Worm (Caenorhabditis elegans) whole organism, mixed stage, embryonic: ENCODE results near the gene F19B2.7.

Experiments used
- M03D4.4 ChIP-seq: sonication (generic microtip); optimal IDR thresholded peaks from 2 replicates; lab custom pipeline; 2017; ENCODE audit warnings: mild to moderate bottlenecking, missing genetic modification characterization, missing compliant biosample characterization
- blmp-1 ChIP-seq: fragments of 150-350 bp; optimal IDR thresholded peaks from 2 replicates; lab custom pipeline; 2014; ENCODE audit warnings: missing biosample characterization, missing genetic modification characterization
- ceh-39 ChIP-seq: fragments of 150-350 bp; optimal IDR thresholded peaks from 2 replicates; lab custom pipeline; 2014; ENCODE audit warnings: missing biosample characterization, missing genetic modification characterization
- ces-1 ChIP-seq: fragments of 150-350 bp; optimal IDR thresholded peaks from 2 replicates; lab custom pipeline; 2014; ENCODE audit warnings: missing biosample characterization, missing genetic modification reagents, missing genetic modification characterization
- drap-1 ChIP-seq: fragments of 200-800 bp; sonication (Bioruptor generic); optimal IDR thresholded peaks from 3 replicates; lab custom pipeline; 2018; ENCODE audit warnings: mild to moderate bottlenecking, missing genetic modification characterization, missing compliant biosample characterization
- elt-1 ChIP-seq: sonication (generic microtip); optimal IDR thresholded peaks from 2 replicates; lab custom pipeline; 2017; ENCODE audit warnings: missing genetic modification characterization, mild to moderate bottlenecking, missing compliant biosample characterization, antibody characterized with exemption, moderate library complexity, borderline replicate concordance; ENCODE audit not compliant: insufficient read depth
- elt-3 ChIP-seq: fragments of 150-350 bp; optimal IDR thresholded peaks from 2 replicates; lab custom pipeline; 2014; ENCODE audit warnings: missing biosample characterization, missing genetic modification characterization
- flh-1 ChIP-seq: fragments of 200-800 bp; sonication (Bioruptor generic); optimal IDR thresholded peaks from 2 replicates; lab custom pipeline; 2018; ENCODE audit warnings: mild to moderate bottlenecking, missing genetic modification characterization, moderate library complexity, missing compliant biosample characterization
- ham-2 ChIP-seq: fragments of 200-800 bp; sonication (Bioruptor generic); optimal IDR thresholded peaks from 2 replicates; lab custom pipeline; 2018; ENCODE audit warnings: mild to moderate bottlenecking, missing genetic modification characterization, missing compliant biosample characterization
- lin-32 ChIP-seq: fragments of 200-800 bp; sonication (Bioruptor generic); optimal IDR thresholded peaks from 2 replicates; lab custom pipeline; 2018; ENCODE audit warnings: mild to moderate bottlenecking, missing genetic modification characterization, missing compliant biosample characterization
- lsy-2 ChIP-seq: fragments of 150-350 bp; optimal IDR thresholded peaks from 2 replicates; lab custom pipeline; 2014; ENCODE audit warnings: missing biosample characterization, missing genetic modification characterization
- mab-5 ChIP-seq: fragments of 150-350 bp; optimal IDR thresholded peaks from 2 replicates; lab custom pipeline; 2014; ENCODE audit warnings: missing biosample characterization, missing genetic modification characterization
- mep-1 ChIP-seq: fragments of 150-350 bp; optimal IDR thresholded peaks from 2 replicates; lab custom pipeline; 2017; ENCODE audit warnings: missing biosample characterization, missing genetic modification reagents, missing genetic modification characterization, inconsistent platforms
- mls-2 ChIP-seq: sonication (generic microtip); optimal IDR thresholded peaks from 2 replicates; lab custom pipeline; 2016; ENCODE audit warnings: mild to moderate bottlenecking, missing genetic modification characterization, moderate library complexity, missing compliant biosample characterization
- nhr-12 ChIP-seq: fragments of 150-350 bp; optimal IDR thresholded peaks from 2 replicates; lab custom pipeline; 2014; ENCODE audit warnings: missing biosample characterization, missing genetic modification characterization
- nhr-2 ChIP-seq: fragments of 150-350 bp; optimal IDR thresholded peaks from 2 replicates; lab custom pipeline; 2014; ENCODE audit warnings: missing biosample characterization, missing genetic modification characterization
- pha-4 ChIP-seq: fragments of 150-350 bp; optimal IDR thresholded peaks from 2 replicates; lab custom pipeline; 2018; ENCODE audit warnings: missing biosample characterization, missing genetic modification reagents, missing genetic modification characterization
- sem-2 ChIP-seq: fragments of 200-800 bp; sonication (Bioruptor generic); optimal IDR thresholded peaks from 2 replicates; lab custom pipeline; 2018; ENCODE audit warnings: mild to moderate bottlenecking, missing genetic modification characterization, missing compliant biosample characterization
- snpc-4 ChIP-seq: fragments of 150-350 bp; optimal IDR thresholded peaks from 2 replicates; lab custom pipeline; 2014; ENCODE audit warnings: missing biosample characterization, missing genetic modification characterization
- sptf-1 ChIP-seq: sonication (generic microtip); optimal IDR thresholded peaks from 2 replicates; lab custom pipeline; 2017; ENCODE audit warnings: mild to moderate bottlenecking, missing genetic modification characterization, moderate library complexity, missing compliant biosample characterization
- tbx-8 ChIP-seq: fragments of 200-800 bp; sonication (Bioruptor generic); optimal IDR thresholded peaks from 2 replicates; lab custom pipeline; 2018; ENCODE audit warnings: mild to moderate bottlenecking, missing genetic modification characterization, moderate library complexity, missing compliant biosample characterization
- unc-120 ChIP-seq: sonication (generic microtip); optimal IDR thresholded peaks from 2 replicates; lab custom pipeline; 2017; ENCODE audit warnings: missing genetic modification characterization, missing compliant biosample characterization; ENCODE audit not compliant: poor library complexity, severe bottlenecking
- unc-39 ChIP-seq: fragments of 150-350 bp; optimal IDR thresholded peaks from 2 replicates; lab custom pipeline; 2014; ENCODE audit warnings: missing biosample characterization, missing genetic modification characterization
- unc-62 ChIP-seq: fragments of 150-350 bp; optimal IDR thresholded peaks from 2 replicates; lab custom pipeline; 2014; ENCODE audit warnings: missing biosample characterization, missing genetic modification reagents, missing genetic modification characterization
- zip-8 ChIP-seq: fragments of 150-350 bp; optimal IDR thresholded peaks from 2 replicates; lab custom pipeline; 2014; ENCODE audit warnings: missing biosample characterization, missing genetic modification characterization
- ztf-11 ChIP-seq: fragments of 150-350 bp; optimal IDR thresholded peaks from 2 replicates; lab custom pipeline; 2014; ENCODE audit warnings: missing biosample characterization, missing genetic modification characterization

F19B2.7 gene

ce11 chrV:20171941-20172340, 20.4 kb downstream of the F19B2.7 start, which contains the start of gene srw-39:
TSS of gene srw-39 (minus strand) at chrV:20172041.
- TF ChIP-seq blmp-1: no peak

- TF ChIP-seq zip-8 (tag; lab: Kevin White, UChicago) (peak; percentile 98), lsy-2 (no peak)
- TF ChIP-seq, all 35 proteins: peak for 1
Measured at ce11 chrV:20182311-20182710, 30.8 kb downstream of the F19B2.7 start.

ce11 chrV:20186579-20186978, 35.0 kb downstream of the F19B2.7 start, which contains the start of gene srz-16:
TSS of gene srz-16 (minus strand) at chrV:20186679.
- no peak for TF ChIP-seq mep-1 (tag; lab: Kevin White, UChicago)
- TF ChIP-seq lin-32 (GFP tag; lab: Kevin White, UChicago): no peak
- no peak for TF ChIP-seq unc-120 (tag; lab: Kevin White, UChicago)
- TF ChIP-seq sem-2 (GFP tag; lab: Kevin White, UChicago): no peak
- TF ChIP-seq unc-62: no peak
- no peak for TF ChIP-seq ztf-11 (tag; lab: Kevin White, UChicago)
- no peak for TF ChIP-seq ces-1 (GFP tag; lab: Kevin White, UChicago)
- no peak for TF ChIP-seq mls-2 (tag; lab: Kevin White, UChicago)
- TF ChIP-seq unc-39 (tag; lab: Kevin White, UChicago): no peak
- TF ChIP-seq drap-1 (GFP tag; lab: Kevin White, UChicago): no peak
- no peak for TF ChIP-seq mab-5 (tag; lab: Kevin White, UChicago)
- TF ChIP-seq, all 35 proteins: peak for 0

- TF ChIP-seq sptf-1 (no peak), unc-120 (tag; lab: Kevin White, UChicago) (no peak), ceh-39 (tag; lab: Kevin White, UChicago) (no peak), tbx-8 (GFP tag; lab: Kevin White, UChicago) (no peak), nhr-2 (tag; lab: Kevin White, UChicago) (no peak), elt-1 (tag; lab: Kevin White, UChicago) (no peak), blmp-1 (no peak), unc-62 (no peak), M03D4.4 (no peak), pha-4 (tag; lab: Kevin White, UChicago) (no peak), nhr-12 (tag; lab: Kevin White, UChicago) (no peak), ham-2 (no peak)
- TF ChIP-seq, all 35 proteins: peak for 0
Measured at ce11 chrV:20188790-20189189, 37.3 kb downstream of the F19B2.7 start, which contains the start of gene fbxa-116. TSS of gene fbxa-116 (minus strand) at chrV:20188890.

- TF ChIP-seq unc-39 (tag; lab: Kevin White, UChicago) (no peak), drap-1 (GFP tag; lab: Kevin White, UChicago) (no peak), nhr-2 (tag; lab: Kevin White, UChicago) (no peak)
- TF ChIP-seq, all 35 proteins: peak for 0
Measured at ce11 chrV:20192102-20192880, 40.8 kb downstream of the F19B2.7 start, which contains the start of the genes fbxa-115 and Y113G7B.27. TSS of gene fbxa-115 (minus strand) at chrV:20192152. TSS of gene Y113G7B.27 (plus strand) at chrV:20192830.

ce11 chrV:20195451-20196036, 44.0 kb downstream of the F19B2.7 start, which contains the start of the genes srh-217 and Y113G7B.28:
TSS of gene srh-217 (minus strand) at chrV:20195551.
TSS of gene Y113G7B.28 (plus strand) at chrV:20195986.
- TF ChIP-seq elt-3 (no peak), elt-1 (tag; lab: Kevin White, UChicago) (peak; percentile 14)

- TF ChIP-seq elt-1 (tag; lab: Kevin White, UChicago) (no peak), blmp-1 (no peak), sem-2 (GFP tag; lab: Kevin White, UChicago) (no peak), zip-8 (tag; lab: Kevin White, UChicago) (no peak), sptf-1 (no peak), snpc-4 (tag; lab: Kevin White, UChicago) (no peak), elt-3 (no peak), nhr-2 (tag; lab: Kevin White, UChicago) (no peak), flh-1 (GFP tag; lab: Kevin White, UChicago) (no peak)
Measured at ce11 chrV:20196671-20197070, 45.1 kb downstream of the F19B2.7 start, which contains the start of gene ftr-1. TSS of gene ftr-1 (plus strand) at chrV:20196971.
